Fruit fly (Drosophila melanogaster): Measurements from ENCODE around the gene Seipin.
"Not testable (repeated sequence)": the region's sequence is repeated elsewhere in the genome, so short reads cannot be mapped to it uniquely, and the experiment has no call there.

The Seipin gene

dm6 chrX:2603851-2604505 lies 15.6 kb upstream of the Seipin start, which contains the start of the genes Klp3A and Zw10:
TSS of gene Klp3A (minus strand) at chrX:2604052.
TSS of gene Zw10 (plus strand) at chrX:2604197.
- TF ChIP-seq CG8478 (optimal IDR thresholded peaks at IDR 0.05) (no peak), CTCF (optimal IDR thresholded peaks at IDR 0.05) (no peak)

DNA sequence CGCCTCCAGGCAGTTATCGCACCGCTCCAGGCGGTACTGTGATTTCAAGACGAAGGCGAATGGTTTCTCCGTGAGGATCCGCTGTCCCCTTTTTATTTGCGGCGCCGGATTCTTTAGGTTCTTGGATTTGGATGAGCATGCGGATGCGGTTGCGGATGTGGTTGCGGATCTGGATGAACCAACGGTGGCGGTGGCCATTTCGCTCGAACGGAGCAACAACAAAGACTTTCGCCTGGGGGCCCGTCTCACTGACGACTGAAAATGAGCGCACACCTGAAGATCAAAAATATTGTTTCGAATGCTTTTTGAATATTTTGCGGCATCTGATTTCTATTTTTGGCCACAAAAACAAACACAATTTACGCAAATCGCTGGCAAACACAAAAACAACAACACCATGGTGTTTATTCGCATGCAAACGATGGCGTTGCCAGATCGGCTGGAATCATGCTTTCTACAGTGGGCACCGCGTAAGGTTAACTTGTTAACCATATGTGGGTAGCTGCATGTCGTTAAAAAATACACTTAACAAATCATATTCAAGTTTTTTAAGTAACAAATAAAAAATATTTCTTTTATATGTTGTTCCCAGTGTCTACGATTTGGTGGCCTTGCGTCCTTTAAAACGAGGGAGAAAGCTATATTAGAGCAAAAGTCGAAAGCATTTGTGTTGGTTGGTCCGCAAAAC lies 11.0 kb upstream of the Seipin start, which contains the start of gene Smyd3:
TSS of gene Smyd3 (minus strand) at position 407 of the 688 bp plus-strand sequence.
- TF ChIP-seq CG8478 (optimal IDR thresholded peaks at IDR 0.05) (no peak), CTCF (optimal IDR thresholded peaks at IDR 0.05) (no peak)

dm6 chrX:2610236-2610635 lies 9.4 kb upstream of the Seipin start, which contains the start of gene eIF3g1:
TSS of gene eIF3g1 (minus strand) at chrX:2610336.
- TF ChIP-seq CTCF, CG8478 (optimal IDR thresholded peaks at IDR 0.05): not testable (repeated sequence)

DNA sequence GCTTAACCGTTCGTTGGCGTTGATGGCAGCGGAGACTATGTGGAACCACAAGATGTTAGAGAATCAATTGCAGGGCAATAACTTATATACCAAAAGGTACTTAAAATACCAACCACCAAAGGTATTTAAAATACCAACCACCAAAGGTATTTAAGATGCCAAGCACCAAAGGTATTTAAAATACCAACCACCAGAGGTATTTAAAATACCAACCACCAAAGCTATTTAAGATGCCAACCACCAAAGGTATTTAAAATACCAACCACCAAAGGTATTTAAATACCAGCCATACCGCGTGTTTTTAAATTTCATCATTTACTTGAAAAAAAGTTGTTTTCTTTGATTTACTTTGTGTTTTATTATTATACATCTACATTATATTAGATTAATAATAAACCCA lies 2.2 kb upstream of the Seipin start:
- no peak for TF ChIP-seq CTCF (optimal IDR thresholded peaks at IDR 0.05)
- no peak for TF ChIP-seq CG8478 (optimal IDR thresholded peaks at IDR 0.05)

DNA sequence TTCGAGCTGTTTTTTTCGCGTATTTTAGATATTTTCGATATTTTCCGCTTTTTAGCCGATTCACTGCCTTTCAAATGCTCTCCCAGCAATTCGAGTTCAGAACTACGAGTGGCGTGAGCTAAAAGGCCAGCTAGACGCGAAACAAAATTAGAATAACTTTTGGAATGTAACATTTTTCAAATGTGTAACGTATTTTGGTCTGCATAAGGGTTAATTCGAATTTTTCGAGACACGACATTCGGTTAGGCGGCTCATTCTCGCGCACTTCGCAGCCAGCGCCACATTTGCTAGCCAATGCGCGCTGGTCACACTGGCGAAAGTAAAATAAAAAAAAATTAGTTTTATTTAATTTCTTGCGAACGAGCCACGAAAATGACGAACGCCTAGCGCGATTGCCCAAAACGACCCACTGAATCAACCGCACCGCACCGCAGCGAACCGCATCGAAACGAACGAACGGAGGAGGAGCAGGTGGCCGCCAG lies 5.0 kb downstream of the Seipin start, which contains the start of the genes brv3 and Pi4KIIIalpha:
TSS of gene brv3 (minus strand) at position 51 of the 482 bp plus-strand sequence.
TSS of gene Pi4KIIIalpha (plus strand) at position 280 of the 482 bp plus-strand sequence.
- TF ChIP-seq CTCF (optimal IDR thresholded peaks at IDR 0.05) (peak in 1 of 2 experiments; percentile 18), CG8478 (optimal IDR thresholded peaks at IDR 0.05) (no peak)

dm6 chrX:2625009-2625408 lies 5.4 kb downstream of the Seipin start:
- no peak for TF ChIP-seq CG8478 (optimal IDR thresholded peaks at IDR 0.05)
- no peak for TF ChIP-seq CTCF (optimal IDR thresholded peaks at IDR 0.05)

- TF ChIP-seq CG8478 (optimal IDR thresholded peaks at IDR 0.05) (no peak), CTCF (optimal IDR thresholded peaks at IDR 0.05) (no peak)
Observed at dm6 chrX:2633847-2634776, 14.5 kb downstream of the Seipin start, which contains the start of gene sgg. TSS of gene sgg (plus strand) at chrX:2633952.

DNA sequence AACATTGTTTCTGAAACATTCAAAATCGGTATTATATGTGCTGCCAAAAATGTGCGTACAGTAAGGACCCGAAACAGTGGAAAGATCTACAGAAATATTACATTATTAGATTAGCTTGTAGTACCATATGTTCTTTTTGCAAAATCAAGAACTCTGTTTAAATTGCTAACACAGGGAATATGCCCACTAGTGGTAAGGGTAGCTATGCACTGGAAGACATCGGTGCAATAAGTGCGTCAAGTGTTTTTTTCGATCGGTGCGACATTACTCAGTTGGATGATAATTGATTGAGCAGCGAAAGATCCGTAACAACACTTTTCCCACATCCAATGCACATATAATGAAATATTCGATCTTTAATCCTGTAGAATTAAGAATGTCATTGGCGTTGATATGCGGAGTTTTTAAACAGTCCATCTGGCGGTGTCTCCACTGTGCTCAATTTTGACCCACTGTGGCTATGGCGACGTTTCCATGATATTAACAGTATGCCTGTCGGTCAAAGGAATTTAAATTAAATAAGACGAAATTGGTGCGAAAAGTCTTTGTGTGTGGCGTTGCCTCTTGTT lies 15.6 kb downstream of the Seipin start:
- TF ChIP-seq CTCF (optimal IDR thresholded peaks at IDR 0.05) (no peak), CG8478 (optimal IDR thresholded peaks at IDR 0.05) (no peak)

DNA sequence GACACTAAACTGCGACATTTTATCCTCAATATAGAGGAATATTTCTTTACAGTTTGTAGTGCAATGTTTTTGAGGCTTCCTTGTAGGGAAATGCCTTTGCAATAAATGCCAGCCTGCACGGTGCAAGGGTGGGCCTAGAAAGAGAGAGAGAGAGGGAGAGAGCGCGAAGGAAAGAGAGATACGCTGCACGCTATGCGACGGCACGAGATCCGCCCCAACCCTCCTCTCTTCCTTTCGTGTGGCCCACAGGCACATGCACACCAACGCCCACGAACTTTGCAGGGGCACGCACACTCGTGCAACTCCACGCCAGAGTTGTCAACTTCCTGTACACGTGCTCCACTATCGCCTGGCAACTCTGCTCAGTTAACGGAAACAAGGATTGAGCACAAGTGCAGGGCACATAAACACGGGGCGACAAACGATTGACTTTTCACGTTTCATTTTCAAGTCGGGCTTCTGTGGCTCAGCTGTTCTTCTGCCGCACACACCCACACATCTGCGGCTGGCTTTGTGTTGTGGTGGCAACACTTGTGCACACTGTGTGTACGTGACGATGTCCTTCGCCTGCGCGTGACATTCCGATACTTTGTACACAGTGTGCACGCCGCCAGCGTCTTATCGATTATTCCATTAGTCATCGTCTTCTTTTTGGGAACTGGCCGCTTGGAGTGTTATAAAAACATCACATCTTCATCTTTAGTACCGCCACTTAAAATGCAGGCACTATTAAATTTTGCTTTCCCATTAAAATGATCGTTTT lies 16.5 kb downstream of the Seipin start:
- no peak for TF ChIP-seq CTCF (optimal IDR thresholded peaks at IDR 0.05)
- TF ChIP-seq CG8478 (optimal IDR thresholded peaks at IDR 0.05): no peak

DNA sequence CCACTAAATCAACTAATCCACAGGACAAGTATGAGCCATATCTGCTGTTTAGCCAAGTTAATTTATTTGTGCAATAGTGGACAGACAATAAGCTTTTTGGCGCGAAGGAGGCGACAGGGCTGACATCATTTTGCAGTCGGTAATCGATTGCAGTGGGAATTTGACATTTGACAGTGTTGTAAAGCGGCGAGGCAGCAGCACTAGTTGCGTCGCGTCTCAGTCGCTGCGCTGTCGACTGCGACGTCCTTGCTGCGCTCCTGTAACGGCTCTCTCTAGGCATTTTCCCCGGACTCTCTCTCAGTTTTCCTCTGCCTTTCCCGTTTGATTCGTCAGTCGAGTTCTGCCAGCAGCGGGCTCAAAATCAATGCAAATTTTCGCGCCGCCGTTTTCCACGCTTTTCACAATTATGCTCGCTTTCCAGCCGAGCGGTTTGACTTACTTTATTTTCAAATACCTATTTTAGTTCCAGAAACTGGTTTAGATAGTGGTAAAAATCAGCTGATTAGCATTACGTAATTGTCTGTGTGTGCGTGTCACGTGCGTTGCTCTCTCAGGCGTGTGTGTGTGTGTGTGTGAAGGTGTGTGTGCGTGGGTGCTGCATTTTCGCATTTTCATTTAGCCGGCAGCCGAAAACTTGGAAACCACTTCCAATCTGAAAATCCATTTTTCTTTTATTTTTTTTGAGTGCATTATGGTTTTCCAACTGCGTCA lies 17.4 kb downstream of the Seipin start:
- TF ChIP-seq CTCF (optimal IDR thresholded peaks at IDR 0.05): no peak
- TF ChIP-seq CG8478 (optimal IDR thresholded peaks at IDR 0.05): no peak

- TF ChIP-seq CTCF (optimal IDR thresholded peaks at IDR 0.05): no peak
- no peak for TF ChIP-seq CG8478 (optimal IDR thresholded peaks at IDR 0.05)
Observed at dm6 chrX:2637914-2638313, 18.3 kb downstream of the Seipin start.

DNA sequence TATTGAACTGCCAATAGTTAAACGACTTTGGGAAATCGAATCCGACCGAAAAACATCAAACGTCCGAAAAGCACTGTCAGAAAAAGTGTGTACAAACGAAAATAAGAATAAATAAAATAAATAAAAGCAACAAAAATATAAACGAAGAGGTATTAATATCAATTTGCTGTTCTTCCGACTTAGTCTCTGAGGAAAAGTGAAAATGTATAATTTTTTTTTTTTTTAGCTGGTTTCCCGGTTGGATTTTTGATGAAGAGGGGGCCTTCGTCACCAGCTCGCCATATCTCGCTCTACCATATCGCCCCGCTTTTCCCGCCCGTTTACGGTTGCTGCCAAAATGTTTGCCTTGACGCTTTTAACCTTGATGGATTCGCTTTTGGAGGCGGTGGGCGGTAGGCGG lies 19.0 kb downstream of the Seipin start:
- TF ChIP-seq CTCF (optimal IDR thresholded peaks at IDR 0.05) (no peak), CG8478 (optimal IDR thresholded peaks at IDR 0.05) (no peak)

Measured in S2 (cell line).